Fruit fly (Drosophila melanogaster) whole organism, embryonic: ENCODE measurements around the gene corto.

ENCODE experiments used
- Aef1 ChIP-seq: fragments of 200-800 bp; sonication (Bioruptor generic); IDR thresholded peaks from 3 replicates; pipeline ENCODE4 v1.3.6; 2022; ENCODE audit warnings: missing biosample characterization, missing genetic modification characterization
- Atf-2 ChIP-seq: fragments of 200-800 bp; sonication (Bioruptor generic); optimal IDR thresholded peaks from 2 replicates; lab custom pipeline; 2016; ENCODE audit warnings: missing biosample characterization, missing genetic modification characterization
- Bteb2 ChIP-seq: fragments of 200-800 bp; sonication (Bioruptor generic); optimal IDR thresholded peaks from 2 replicates; lab custom pipeline; 2016; ENCODE audit warnings: missing biosample characterization, missing genetic modification characterization
- CG10462 ChIP-seq: fragments of 200-800 bp; sonication (Bioruptor generic); optimal IDR thresholded peaks from 2 replicates; lab custom pipeline; 2016; ENCODE audit warnings: missing biosample characterization, missing genetic modification characterization
- CG10565 ChIP-seq: fragments of 200-800 bp; sonication (Bioruptor generic); optimal IDR thresholded peaks from 3 replicates; lab custom pipeline; 2016; ENCODE audit warnings: missing biosample characterization, mild to moderate bottlenecking, missing genetic modification characterization
- CG11093 ChIP-seq: fragments of 200-800 bp; sonication (Bioruptor generic); IDR thresholded peaks from 3 replicates; pipeline ENCODE4 v1.3.6; 2022; ENCODE audit warnings: missing biosample characterization, missing genetic modification characterization
- CG11398 ChIP-seq: fragments of 200-800 bp; sonication (Bioruptor generic); optimal IDR thresholded peaks from 2 replicates; lab custom pipeline; 2016; ENCODE audit warnings: missing biosample characterization, missing genetic modification characterization
- CG11723 ChIP-seq: fragments of 200-800 bp; sonication (Bioruptor generic); optimal IDR thresholded peaks from 2 replicates; lab custom pipeline; 2017; ENCODE audit warnings: missing biosample characterization, mild to moderate bottlenecking, missing genetic modification characterization
- CG12942 ChIP-seq: fragments of 200-800 bp; sonication (Bioruptor generic); optimal IDR thresholded peaks from 3 replicates; lab custom pipeline; 2016; ENCODE audit warnings: missing biosample characterization, missing genetic modification characterization
- CG13287 ChIP-seq: fragments of 200-800 bp; sonication (Bioruptor generic); IDR thresholded peaks from 2 replicates; pipeline ENCODE4 v1.3.6; 2022; ENCODE audit warnings: missing biosample characterization, missing genetic modification characterization; ENCODE audit not compliant: partially characterized antibody
- CG13775 ChIP-seq: fragments of 200-800 bp; sonication (Bioruptor generic); optimal IDR thresholded peaks from 3 replicates; lab custom pipeline; 2017; ENCODE audit warnings: missing biosample characterization, mild to moderate bottlenecking, missing genetic modification characterization
- CG14441 ChIP-seq: fragments of 200-800 bp; sonication (Bioruptor generic); IDR thresholded peaks from 2 replicates; pipeline ENCODE4 v1.3.6; 2022; ENCODE audit warnings: missing biosample characterization, missing genetic modification characterization
- CG14965 ChIP-seq: fragments of 200-800 bp; sonication (Bioruptor generic); optimal IDR thresholded peaks from 2 replicates; lab custom pipeline; 2016; ENCODE audit warnings: missing biosample characterization, missing genetic modification characterization, borderline replicate concordance
- CG17328 ChIP-seq: fragments of 200-800 bp; sonication (Bioruptor generic); IDR thresholded peaks from 2 replicates; pipeline ENCODE4 v1.3.6; 2022; ENCODE audit warnings: missing biosample characterization, missing genetic modification characterization
- CG17568 ChIP-seq: fragments of 200-800 bp; sonication (Bioruptor generic); optimal IDR thresholded peaks from 2 replicates; lab custom pipeline; 2018; ENCODE audit warnings: missing biosample characterization, mild to moderate bottlenecking, missing genetic modification characterization, moderate library complexity
- CG18011 ChIP-seq: fragments of 200-800 bp; sonication (Bioruptor generic); optimal IDR thresholded peaks from 2 replicates; lab custom pipeline; 2017; ENCODE audit warnings: missing biosample characterization, missing genetic modification characterization, mild to moderate bottlenecking, moderate library complexity, missing genotype
- CG3065 ChIP-seq: fragments of 200-800 bp; sonication (Bioruptor generic); optimal IDR thresholded peaks from 2 replicates; lab custom pipeline; 2016; ENCODE audit warnings: missing biosample characterization, missing genetic modification characterization
- CG34422 ChIP-seq: fragments of 200-800 bp; sonication (Bioruptor generic); IDR thresholded peaks from 3 replicates; pipeline ENCODE4 v1.3.6; 2022; ENCODE audit warnings: missing biosample characterization, missing genetic modification characterization
- CG7928 ChIP-seq: fragments of 200-800 bp; sonication (Bioruptor generic); optimal IDR thresholded peaks from 2 replicates; lab custom pipeline; 2017; ENCODE audit warnings: missing biosample characterization, mild to moderate bottlenecking, missing genetic modification characterization
- Dfd ChIP-seq, 2 experiments: fragments of >200 bp; optimal IDR thresholded peaks; 2 replicates each; lab custom pipeline; 2017; ENCODE audit warnings: missing biosample characterization in 2 of 2, missing genetic modification characterization in 2 of 2
- Dip2 ChIP-seq: fragments of 200-800 bp; sonication (Bioruptor generic); IDR thresholded peaks from 2 replicates; pipeline ENCODE4 v1.3.6; 2022; ENCODE audit warnings: missing biosample characterization, missing genetic modification characterization
- E2f1 ChIP-seq: fragments of 200-800 bp; sonication (Bioruptor generic); IDR thresholded peaks from 2 replicates; pipeline ENCODE4 v1.3.6; 2022; ENCODE audit warnings: missing biosample characterization, missing genetic modification characterization
- Fer2 ChIP-seq: fragments of 200-800 bp; sonication (Bioruptor generic); optimal IDR thresholded peaks from 2 replicates; lab custom pipeline; 2018; ENCODE audit warnings: missing biosample characterization, mild to moderate bottlenecking, missing genetic modification characterization, moderate library complexity
- HHEX ChIP-seq: fragments of 200-800 bp; sonication (Bioruptor generic); optimal IDR thresholded peaks from 3 replicates; lab custom pipeline; 2017; ENCODE audit warnings: missing biosample characterization, mild to moderate bottlenecking, missing genetic modification characterization, missing genetic modification reagents
- Hr39 ChIP-seq: fragments of >200 bp; optimal IDR thresholded peaks from 2 replicates; lab custom pipeline; 2017
- Jarid2 ChIP-seq: fragments of 200-800 bp; sonication (Bioruptor generic); optimal IDR thresholded peaks from 3 replicates; lab custom pipeline; 2017; ENCODE audit warnings: mild to moderate bottlenecking, missing biosample characterization, missing genetic modification reagents, missing genetic modification characterization
- Lpt ChIP-seq: fragments of >200 bp; optimal IDR thresholded peaks from 2 replicates; lab custom pipeline; 2018; ENCODE audit warnings: missing biosample characterization, missing genetic modification characterization
- Oaz ChIP-seq: fragments of 200-800 bp; sonication (Bioruptor generic); IDR thresholded peaks from 2 replicates; pipeline ENCODE4 v1.3.6; 2022; ENCODE audit warnings: missing biosample characterization, missing genetic modification characterization
- Opbp ChIP-seq: fragments of 200-800 bp; sonication (Bioruptor generic); IDR thresholded peaks from 3 replicates; pipeline ENCODE4 v1.3.6; 2022; ENCODE audit warnings: missing biosample characterization, missing genetic modification characterization; ENCODE audit not compliant: partially characterized antibody
- cas ChIP-seq: fragments of 200-800 bp; sonication (Bioruptor generic); IDR thresholded peaks from 2 replicates; pipeline ENCODE4 v1.3.6; 2022; ENCODE audit warnings: missing biosample characterization, missing genetic modification characterization
- dan ChIP-seq: fragments of 200-800 bp; sonication (Bioruptor generic); IDR thresholded peaks from 2 replicates; pipeline ENCODE4 v1.3.6; 2022; ENCODE audit warnings: missing biosample characterization, missing genetic modification characterization
- emc ChIP-seq: fragments of 200-800 bp; sonication (Bioruptor generic); optimal IDR thresholded peaks from 2 replicates; lab custom pipeline; 2016; ENCODE audit warnings: missing biosample characterization, missing genetic modification characterization
- en ChIP-seq: fragments of 200-800 bp; sonication (Bioruptor generic); optimal IDR thresholded peaks from 2 replicates; lab custom pipeline; 2016; ENCODE audit warnings: missing biosample characterization, missing genetic modification characterization
- grn ChIP-seq: fragments of 200-800 bp; sonication (Bioruptor generic); optimal IDR thresholded peaks from 3 replicates; lab custom pipeline; 2017; ENCODE audit warnings: missing biosample characterization, missing genetic modification characterization
- hkb ChIP-seq, 2 experiments: fragments of 200-800 bp in 1 of 2; fragments of >200 bp in 1 of 2; sonication (Bioruptor generic) in 1 of 2; IDR thresholded peaks in 1 of 2; optimal IDR thresholded peaks in 1 of 2; 2 replicates each; pipeline versions ENCODE4 v1.3.6 to Lab custom; 2017 to 2022; ENCODE audit warnings: missing biosample characterization in 1 of 2, missing genetic modification characterization in 1 of 2
- jing ChIP-seq: fragments of 200-800 bp; sonication (Bioruptor generic); optimal IDR thresholded peaks from 2 replicates; lab custom pipeline; 2018; ENCODE audit warnings: missing biosample characterization, mild to moderate bottlenecking, missing genetic modification characterization
- lov ChIP-seq, 2 experiments: fragments of 200-800 bp in 1 of 2; fragments of >200 bp in 1 of 2; sonication (Bioruptor generic) in 1 of 2; IDR thresholded peaks in 1 of 2; optimal IDR thresholded peaks in 1 of 2; 2 replicates in 1 of 2; 3 replicates in 1 of 2; pipeline versions ENCODE4 v1.3.6 to Lab custom; 2017 to 2022; ENCODE audit warnings: missing biosample characterization in 1 of 2, missing genetic modification characterization in 1 of 2
- maf-S ChIP-seq: fragments of 200-800 bp; sonication (Bioruptor generic); optimal IDR thresholded peaks from 2 replicates; lab custom pipeline; 2016; ENCODE audit warnings: missing biosample characterization, missing genetic modification characterization
- mam ChIP-seq: fragments of 200-800 bp; sonication (Bioruptor generic); optimal IDR thresholded peaks from 3 replicates; lab custom pipeline; 2016; ENCODE audit warnings: missing biosample characterization, missing genetic modification characterization
- p53 ChIP-seq: fragments of 200-800 bp; sonication (Bioruptor generic); optimal IDR thresholded peaks from 2 replicates; lab custom pipeline; 2016; ENCODE audit warnings: missing biosample characterization, missing genetic modification characterization
- run ChIP-seq: fragments of 200-800 bp; sonication (Bioruptor generic); optimal IDR thresholded peaks from 3 replicates; lab custom pipeline; 2018; ENCODE audit warnings: missing biosample characterization, mild to moderate bottlenecking, missing genetic modification characterization
- sc ChIP-seq, 3 experiments: fragments of >200 bp in 2 of 3; fragments of 200-800 bp in 1 of 3; sonication (Bioruptor generic) in 1 of 3; optimal IDR thresholded peaks; 2 replicates in 2 of 3; 3 replicates in 1 of 3; lab custom pipeline; 2017; ENCODE audit warnings: mild to moderate bottlenecking in 1 of 3, missing biosample characterization in 1 of 3, missing genetic modification characterization in 1 of 3, missing genetic modification reagents in 1 of 3
- sd ChIP-seq: fragments of 200-800 bp; sonication (Bioruptor generic); optimal IDR thresholded peaks from 3 replicates; lab custom pipeline; 2018; ENCODE audit warnings: missing biosample characterization, mild to moderate bottlenecking, missing genetic modification characterization, moderate library complexity
- slou ChIP-seq: fragments of 200-800 bp; sonication (Bioruptor generic); optimal IDR thresholded peaks from 3 replicates; lab custom pipeline; 2016; ENCODE audit warnings: missing biosample characterization, missing genetic modification characterization
- stwl ChIP-seq: fragments of 200-800 bp; sonication (Bioruptor generic); optimal IDR thresholded peaks from 3 replicates; lab custom pipeline; 2018; ENCODE audit warnings: missing biosample characterization, mild to moderate bottlenecking, missing genetic modification characterization, moderate library complexity
- tx ChIP-seq: fragments of 200-800 bp; sonication (Bioruptor generic); optimal IDR thresholded peaks from 2 replicates; lab custom pipeline; 2016; ENCODE audit warnings: missing biosample characterization, missing genetic modification characterization
- vnd ChIP-seq: fragments of 200-800 bp; sonication (Bioruptor generic); IDR thresholded peaks from 3 replicates; pipeline ENCODE4 v1.3.6; 2022; ENCODE audit warnings: missing biosample characterization, missing genetic modification characterization; ENCODE audit not compliant: partially characterized antibody
- zf30C ChIP-seq: fragments of 200-800 bp; sonication (Bioruptor generic); optimal IDR thresholded peaks from 3 replicates; lab custom pipeline; 2018; ENCODE audit warnings: missing biosample characterization, mild to moderate bottlenecking, missing genetic modification characterization
- zfh1 ChIP-seq: fragments of 200-800 bp; sonication (Bioruptor generic); IDR thresholded peaks from 3 replicates; pipeline ENCODE4 v1.3.6; 2022; ENCODE audit warnings: missing biosample characterization, missing genetic modification characterization

corto gene

dm6 chr3R:5127790-5128243 lies 40.9 kb upstream of the corto start, which contains the start of gene RabGGTa (continued):
- no peak for TF ChIP-seq CG3065 (GFP tag; lab: Kevin White, UChicago)
- TF ChIP-seq mam (GFP tag; lab: Kevin White, UChicago) = peak; percentile 70
- TF ChIP-seq Aef1 (GFP tag; lab: Robert Waterston, UW) = peak; percentile 67
- TF ChIP-seq CG14441 (GFP tag; lab: Robert Waterston, UW) = peak; percentile 76
- TF ChIP-seq en (GFP tag; lab: Kevin White, UChicago) = peak; percentile 20
- TF ChIP-seq sd (tag; lab: Kevin White, UChicago) = no peak
- peak; percentile 49 for TF ChIP-seq run (tag; lab: Kevin White, UChicago)
- TF ChIP-seq CG17328 = peak; percentile 80
- TF ChIP-seq CG13775 = peak; percentile 62
- TF ChIP-seq sc (optimal IDR thresholded peaks at IDR 0.05; lab: Kevin White, UChicago) = no peak
- peak; percentile 13 for TF ChIP-seq sc (GFP tag; optimal IDR thresholded peaks at IDR 0.05; lab: Kevin White, UChicago)
- peak; percentile 49 for TF ChIP-seq stwl (tag; lab: Kevin White, UChicago)
- no peak for TF ChIP-seq Dfd (GFP tag; optimal IDR thresholded peaks at IDR 0.05; lab: Kevin White, UChicago)
- peak; percentile 20 for TF ChIP-seq CG11723 (GFP tag; lab: Kevin White, UChicago)
- TF ChIP-seq zf30C (GFP tag; lab: Kevin White, UChicago) = peak; percentile 95
- TF ChIP-seq Jarid2 (GFP tag; lab: Kevin White, UChicago) = peak; percentile 13
- TF ChIP-seq E2f1 (GFP tag; lab: Robert Waterston, UW) = peak; percentile 73; the same call in 1 of the 2 replicates
- peak; percentile 55 for TF ChIP-seq Bteb2 (GFP tag; lab: Kevin White, UChicago)
- TF ChIP-seq Oaz (GFP tag; lab: Robert Waterston, UW) = peak; percentile 44
- peak; percentile 22 for TF ChIP-seq CG18011
- TF ChIP-seq CG13287 = peak; percentile 7; the same call in 1 of the 2 replicates
- TF ChIP-seq CG10462 (GFP tag; lab: Kevin White, UChicago) = peak; percentile 4
- TF ChIP-seq Hr39 (lab: Kevin White, UChicago) = no peak
- no peak for TF ChIP-seq Fer2 (tag; lab: Kevin White, UChicago)
- TF ChIP-seq CG7928 (GFP tag; lab: Kevin White, UChicago) = no peak
- no peak for TF ChIP-seq CG14965 (GFP tag; lab: Kevin White, UChicago)
- TF ChIP-seq grn = no peak
- TF ChIP-seq CG11398 = peak; percentile 21
- peak; percentile 62; the same call in 2 of the 3 replicates for TF ChIP-seq zfh1 (GFP tag; lab: Robert Waterston, UW)
- peak; percentile 9 for TF ChIP-seq maf-S (GFP tag; lab: Kevin White, UChicago)
- TF ChIP-seq Lpt (GFP tag; lab: Kevin White, UChicago) = no peak
- TF ChIP-seq CG17568 (GFP tag; lab: Kevin White, UChicago) = peak; percentile 58
- TF ChIP-seq lov (optimal IDR thresholded peaks at IDR 0.05; lab: Kevin White, UChicago) = no peak
- 0 out of 3 replicates have a peak, but pooled peaks have one; percentile 19 for TF ChIP-seq lov (GFP tag; IDR thresholded peaks at IDR 0.05; lab: Robert Waterston, UW)
- no peak for TF ChIP-seq slou (GFP tag; lab: Kevin White, UChicago)
- peak; percentile 39 for TF ChIP-seq CG12942 (GFP tag; lab: Kevin White, UChicago)
- TF ChIP-seq jing (GFP tag; lab: Kevin White, UChicago) = peak; percentile 39
- peak; percentile 27 for TF ChIP-seq tx (GFP tag; lab: Kevin White, UChicago)
- TF ChIP-seq p53 (GFP tag; lab: Kevin White, UChicago) = no peak
- TF ChIP-seq Dip2 (GFP tag; lab: Robert Waterston, UW) = no peak
- no peak for TF ChIP-seq CG10565
- no peak for TF ChIP-seq CG11093 (GFP tag; lab: Robert Waterston, UW)
- TF ChIP-seq Atf-2 = peak; percentile 45
- TF ChIP-seq dan (GFP tag; lab: Robert Waterston, UW) = no peak
- peak; percentile 42; the same call in 1 of the 2 replicates for TF ChIP-seq cas (GFP tag; lab: Robert Waterston, UW)
- TF ChIP-seq CG34422 = peak; percentile 66; the same call in 2 of the 3 replicates
- no peak for TF ChIP-seq vnd (GFP tag; lab: Robert Waterston, UW)
- no peak for TF ChIP-seq emc
- no peak for TF ChIP-seq hkb (optimal IDR thresholded peaks at IDR 0.05; lab: Kevin White, UChicago)
- TF ChIP-seq hkb (GFP tag; IDR thresholded peaks at IDR 0.05; lab: Robert Waterston, UW) = peak; percentile 77
- TF ChIP-seq HHEX = peak; percentile 50
- TF ChIP-seq Opbp (GFP tag; lab: Robert Waterston, UW) = no peak
